Fruit fly (Drosophila melanogaster): ENCODE data around the gene lz.

The lz gene

dm6 chrX:9250161-9250831, 34.2 kb upstream of the lz start, which contains the start of gene CG17754 (continued):
- TF ChIP-seq repo (GFP tag; optimal IDR thresholded peaks at IDR 0.05), result no peak
- TF ChIP-seq vnd (GFP tag; IDR thresholded peaks at IDR 0.05; ENCODE audit: partially characterized antibody), result no peak
- no peak for TF ChIP-seq otp (GFP tag; IDR thresholded peaks at IDR 0.05)
- TF ChIP-seq CG18476 (GFP tag; optimal IDR thresholded peaks at IDR 0.05), result no peak
- TF ChIP-seq MBD-R2 (GFP tag; IDR thresholded peaks at IDR 0.05), result peak; percentile 87
- no peak for TF ChIP-seq Mes4 (GFP tag; optimal IDR thresholded peaks at IDR 0.05)
- no peak for TF ChIP-seq CG16779 (GFP tag; IDR thresholded peaks at IDR 0.05)
- no peak for TF ChIP-seq Taf1 (GFP tag; IDR thresholded peaks at IDR 0.05)
- peak; percentile 27 for TF ChIP-seq CG12659 (GFP tag; optimal IDR thresholded peaks at IDR 0.05)
- TF ChIP-seq Hand (GFP tag; optimal IDR thresholded peaks at IDR 0.05), result no peak
- peak; percentile 19; the same call in 1 of the 3 replicates for TF ChIP-seq CG16813 (GFP tag; IDR thresholded peaks at IDR 0.05; ENCODE audit: partially characterized antibody)
- TF ChIP-seq Ets97D (GFP tag; optimal IDR thresholded peaks at IDR 0.05), result no peak
- TF ChIP-seq BEAF-32 (GFP tag; optimal IDR thresholded peaks at IDR 0.05), result peak; percentile 31
- TF ChIP-seq CG11398 (GFP tag; optimal IDR thresholded peaks at IDR 0.05), result no peak
- TF ChIP-seq CG2116 (GFP tag; optimal IDR thresholded peaks at IDR 0.05), result peak; percentile 27
- no peak for TF ChIP-seq CG13424 (tag; optimal IDR thresholded peaks at IDR 0.05)
- no peak for TF ChIP-seq Hr39 (optimal IDR thresholded peaks at IDR 0.05)
- no peak for TF ChIP-seq Sox100B (GFP tag; optimal IDR thresholded peaks at IDR 0.05)
- peak; percentile 14 for TF ChIP-seq CG10267 (tag; optimal IDR thresholded peaks at IDR 0.05)
- no peak for TF ChIP-seq CG11456 (GFP tag; IDR thresholded peaks at IDR 0.05)
- peak; percentile 61 for TF ChIP-seq pzg (GFP tag; optimal IDR thresholded peaks at IDR 0.05)
- no peak for TF ChIP-seq Fer1 (GFP tag; optimal IDR thresholded peaks at IDR 0.05)
- TF ChIP-seq Side (GFP tag; optimal IDR thresholded peaks at IDR 0.05), result no peak
- TF ChIP-seq crol (GFP tag; IDR thresholded peaks at IDR 0.05), result peak; percentile 35; the same call in 1 of the 2 replicates
- no peak for TF ChIP-seq bowl (GFP tag; IDR thresholded peaks at IDR 0.05)
- peak; percentile 8 for TF ChIP-seq CG1603 (tag; optimal IDR thresholded peaks at IDR 0.05)
- TF ChIP-seq cg (GFP tag; optimal IDR thresholded peaks at IDR 0.05), result peak; percentile 43
- TF ChIP-seq insv (GFP tag; optimal IDR thresholded peaks at IDR 0.05), result no peak
- peak; percentile 57 for TF ChIP-seq E2f2 (GFP tag; IDR thresholded peaks at IDR 0.05)
- no peak for TF ChIP-seq Doc2 (GFP tag; IDR thresholded peaks at IDR 0.05)
- no peak for TF ChIP-seq CG8388 (GFP tag; optimal IDR thresholded peaks at IDR 0.05)
- no peak for TF ChIP-seq CG7271 (tag; optimal IDR thresholded peaks at IDR 0.05)
- TF ChIP-seq CG6175 (GFP tag; IDR thresholded peaks at IDR 0.05), result no peak
- TF ChIP-seq Hmr (GFP tag; optimal IDR thresholded peaks at IDR 0.05), result peak; percentile 21
- no peak for TF ChIP-seq eyg (GFP tag; optimal IDR thresholded peaks at IDR 0.05)
- TF ChIP-seq Ptx1 (GFP tag; IDR thresholded peaks at IDR 0.05), result no peak
- TF ChIP-seq CG14710 (tag; optimal IDR thresholded peaks at IDR 0.05), result peak; percentile 47
- TF ChIP-seq CG33213 (GFP tag; optimal IDR thresholded peaks at IDR 0.05), result peak; percentile 35
- TF ChIP-seq run (tag; optimal IDR thresholded peaks at IDR 0.05), result no peak
- no peak for TF ChIP-seq Bgb (GFP tag; IDR thresholded peaks at IDR 0.05; ENCODE audit: partially characterized antibody)
- TF ChIP-seq Med (GFP tag), result peak; percentile 69
- TF ChIP-seq CG12299 (tag; optimal IDR thresholded peaks at IDR 0.05), result no peak
- TF ChIP-seq eve (GFP tag; optimal IDR thresholded peaks at IDR 0.05), result no peak
- no peak for TF ChIP-seq hkb (optimal IDR thresholded peaks at IDR 0.05)
- no peak for TF ChIP-seq hkb (GFP tag; IDR thresholded peaks at IDR 0.05)
- peak; percentile 83 for TF ChIP-seq nerfin-1 (tag; optimal IDR thresholded peaks at IDR 0.05)
- TF ChIP-seq CG32767 (GFP tag; IDR thresholded peaks at IDR 0.05), result no peak
- no peak for TF ChIP-seq Fer2 (tag; optimal IDR thresholded peaks at IDR 0.05)
- TF ChIP-seq zen2 (GFP tag; IDR thresholded peaks at IDR 0.05; ENCODE audit: partially characterized antibody), result no peak
- no peak for TF ChIP-seq Hr51 (GFP tag; optimal IDR thresholded peaks at IDR 0.05)

Data from whole organism, embryonic.